Worm (Caenorhabditis elegans): ENCODE measurements around the gene K09D9.14.

DNA sequence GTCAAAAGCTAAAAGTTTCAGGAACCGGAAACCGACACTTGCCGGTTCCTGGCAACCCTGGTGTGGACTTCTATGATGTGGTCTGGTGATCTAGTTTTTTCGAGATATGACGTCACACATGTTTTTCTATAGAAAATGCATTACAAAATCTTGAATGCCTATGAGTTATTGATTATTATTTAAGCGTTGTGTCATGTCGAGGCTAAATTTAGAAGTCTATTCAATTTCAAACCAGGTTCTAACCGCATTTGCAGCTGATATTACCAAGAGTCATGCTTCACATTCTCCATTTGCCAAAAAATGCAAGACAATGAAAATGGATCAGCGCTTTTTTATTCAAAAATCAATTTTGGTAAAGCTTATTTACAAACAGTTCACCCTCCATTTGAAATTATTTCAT, 2.5 kb downstream of the K09D9.14 start, which contains the start of gene K09D9.3:
- TF ChIP-seq blmp-1 (tag; optimal IDR thresholded peaks at IDR 0.05), result no peak
- no peak for TF ChIP-seq mep-1 (tag; optimal IDR thresholded peaks at IDR 0.05)
- TF ChIP-seq unc-62 (GFP tag; optimal IDR thresholded peaks at IDR 0.05), result no peak
- TF ChIP-seq nhr-237 (tag; optimal IDR thresholded peaks at IDR 0.05), result no peak
- no peak for TF ChIP-seq nhr-12 (tag; optimal IDR thresholded peaks at IDR 0.05)
- no peak for TF ChIP-seq mls-2 (tag; optimal IDR thresholded peaks at IDR 0.05)
- no peak for TF ChIP-seq nhr-28 (tag; optimal IDR thresholded peaks at IDR 0.05)
- no peak for TF ChIP-seq snpc-4 (tag; optimal IDR thresholded peaks at IDR 0.05)
- TF ChIP-seq elt-3 (tag; optimal IDR thresholded peaks at IDR 0.05), result no peak
- TF ChIP-seq nhr-76 (tag; optimal IDR thresholded peaks at IDR 0.05), result no peak
- no peak for TF ChIP-seq mab-5 (tag; optimal IDR thresholded peaks at IDR 0.05)
- no peak for TF ChIP-seq drap-1 (GFP tag; optimal IDR thresholded peaks at IDR 0.05)

All from whole organism, mixed stage, embryonic.